Fruit fly (Drosophila melanogaster) Kc167 (cell line): Measurements from ENCODE around the gene CG32213.

Experiments used
- Myc ChIP-seq: fragments of >200 bp; optimal IDR thresholded peaks from 2 replicates; lab custom pipeline; 2017; ENCODE audit warnings: missing external identifiers
- Sin3A ChIP-seq: fragments of >200 bp; optimal IDR thresholded peaks from 2 replicates; lab custom pipeline; 2018; ENCODE audit warnings: missing external identifiers
- h ChIP-seq: fragments of >200 bp; optimal IDR thresholded peaks from 3 replicates; lab custom pipeline; 2018; ENCODE audit warnings: missing external identifiers
- psq ChIP-seq: fragments of >200 bp; optimal IDR thresholded peaks from 2 replicates; lab custom pipeline; 2017; ENCODE audit warnings: missing external identifiers

dm6 chr3L:19481209-19481608, 5.6 kb downstream of the CG32213 start:
- no peak for TF ChIP-seq Sin3A
- no peak for TF ChIP-seq psq (lab: Kevin White, UChicago)
- TF ChIP-seq Myc: no peak
- no peak for TF ChIP-seq h
